Fruit fly (Drosophila melanogaster) whole organism, embryonic: ENCODE measurements around the gene Ir68b.

Experiments used
- Awh ChIP-seq: fragments of 200-800 bp; sonication (Bioruptor generic); IDR thresholded peaks from 2 replicates; pipeline ENCODE4, ENCODE4 v1.3.6; 2022; ENCODE audit warnings: missing biosample characterization, missing genetic modification characterization
- B-H1 ChIP-seq: fragments of 200-800 bp; sonication (Bioruptor generic); IDR thresholded peaks from 3 replicates; pipeline ENCODE4 v1.3.6; 2022; ENCODE audit warnings: missing biosample characterization, missing genetic modification characterization
- Blimp-1 ChIP-seq: fragments of 200-800 bp; sonication (Bioruptor generic); optimal IDR thresholded peaks from 3 replicates; lab custom pipeline; 2018; ENCODE audit warnings: missing biosample characterization, missing genetic modification characterization, mild to moderate bottlenecking, moderate library complexity, missing genetic modification reagents
- CG10565 ChIP-seq: fragments of 200-800 bp; sonication (Bioruptor generic); optimal IDR thresholded peaks from 3 replicates; lab custom pipeline; 2016; ENCODE audit warnings: missing biosample characterization, mild to moderate bottlenecking, missing genetic modification characterization
- CG10959 ChIP-seq: fragments of 200-800 bp; sonication (Bioruptor generic); IDR thresholded peaks from 2 replicates; pipeline ENCODE4 v1.3.6; 2022; ENCODE audit warnings: missing biosample characterization, missing genetic modification characterization
- CG11247 ChIP-seq: fragments of 200-800 bp; sonication (Bioruptor generic); IDR thresholded peaks from 2 replicates; pipeline ENCODE4 v1.3.6; 2022; ENCODE audit warnings: missing biosample characterization, missing genetic modification characterization
- CG11456 ChIP-seq: fragments of 200-800 bp; sonication (Bioruptor generic); IDR thresholded peaks from 3 replicates; pipeline ENCODE4 v1.3.6; 2022; ENCODE audit warnings: missing biosample characterization, missing genetic modification characterization
- CG11723 ChIP-seq: fragments of 200-800 bp; sonication (Bioruptor generic); optimal IDR thresholded peaks from 2 replicates; lab custom pipeline; 2017; ENCODE audit warnings: missing biosample characterization, mild to moderate bottlenecking, missing genetic modification characterization
- CG12659 ChIP-seq: fragments of 200-800 bp; sonication (Bioruptor generic); optimal IDR thresholded peaks from 3 replicates; lab custom pipeline; 2017; ENCODE audit warnings: mild to moderate bottlenecking, missing biosample characterization, missing genetic modification reagents, missing genetic modification characterization
- CG13287 ChIP-seq: fragments of 200-800 bp; sonication (Bioruptor generic); IDR thresholded peaks from 2 replicates; pipeline ENCODE4 v1.3.6; 2022; ENCODE audit warnings: missing biosample characterization, missing genetic modification characterization; ENCODE audit not compliant: partially characterized antibody
- CG15479 ChIP-seq: fragments of 200-800 bp; sonication (Bioruptor generic); optimal IDR thresholded peaks from 3 replicates; lab custom pipeline; 2019; ENCODE audit warnings: missing biosample characterization, mild to moderate bottlenecking, missing genetic modification characterization, moderate library complexity
- CG17612 ChIP-seq: fragments of 200-800 bp; sonication (Bioruptor generic); IDR thresholded peaks from 2 replicates; pipeline ENCODE4 v1.3.6; 2022; ENCODE audit warnings: missing biosample characterization, missing genetic modification characterization
- CG18599 ChIP-seq: fragments of 200-800 bp; sonication (Bioruptor generic); optimal IDR thresholded peaks from 3 replicates; lab custom pipeline; 2017; ENCODE audit warnings: missing biosample characterization, missing genetic modification characterization, mild to moderate bottlenecking, moderate library complexity, missing genetic modification reagents
- CG2129 ChIP-seq: fragments of 200-800 bp; sonication (Bioruptor generic); IDR thresholded peaks from 2 replicates; pipeline ENCODE4 v1.3.6; 2022; ENCODE audit warnings: missing biosample characterization, missing genetic modification characterization; ENCODE audit not compliant: partially characterized antibody
- CG2889 ChIP-seq: fragments of 200-800 bp; sonication (Bioruptor generic); IDR thresholded peaks from 3 replicates; pipeline ENCODE4 v1.3.6; 2022; ENCODE audit warnings: missing biosample characterization, missing genetic modification characterization
- CG32532 ChIP-seq: fragments of 200-800 bp; sonication (Bioruptor generic); IDR thresholded peaks from 2 replicates; pipeline ENCODE4 v1.3.6; 2022; ENCODE audit warnings: missing biosample characterization, missing genetic modification characterization
- CG34224 ChIP-seq: fragments of 200-800 bp; sonication (Bioruptor generic); IDR thresholded peaks from 3 replicates; pipeline ENCODE4 v1.3.6; 2022; ENCODE audit warnings: missing biosample characterization, missing genetic modification characterization; ENCODE audit not compliant: partially characterized antibody
- CG3726 ChIP-seq: fragments of 200-800 bp; sonication (Bioruptor generic); IDR thresholded peaks from 3 replicates; pipeline ENCODE4, ENCODE4 v1.3.6; 2022; ENCODE audit warnings: missing biosample characterization, missing genetic modification characterization
- CG3995 ChIP-seq: fragments of 200-800 bp; sonication (Bioruptor generic); optimal IDR thresholded peaks from 3 replicates; lab custom pipeline; 2016; ENCODE audit warnings: missing biosample characterization, missing genetic modification characterization
- CG7556 ChIP-seq: fragments of 200-800 bp; sonication (Bioruptor generic); optimal IDR thresholded peaks from 2 replicates; lab custom pipeline; 2017; ENCODE audit warnings: missing biosample characterization, mild to moderate bottlenecking, missing genetic modification characterization
- CG9797 ChIP-seq: fragments of 200-800 bp; sonication (Bioruptor generic); optimal IDR thresholded peaks from 3 replicates; lab custom pipeline; 2018; ENCODE audit warnings: missing biosample characterization, mild to moderate bottlenecking, missing genetic modification characterization
- Dfd ChIP-seq, 2 experiments: fragments of >200 bp; optimal IDR thresholded peaks; 2 replicates each; lab custom pipeline; 2017; ENCODE audit warnings: missing biosample characterization in 2 of 2, missing genetic modification characterization in 2 of 2
- Drgx ChIP-seq: fragments of 200-800 bp; sonication (Bioruptor generic); IDR thresholded peaks from 2 replicates; pipeline ENCODE4 v1.3.6; 2022; ENCODE audit warnings: missing biosample characterization, missing genetic modification characterization
- HLH3B ChIP-seq: fragments of 200-800 bp; sonication (Bioruptor generic); IDR thresholded peaks from 2 replicates; pipeline ENCODE4 v1.3.6; 2022; ENCODE audit warnings: missing biosample characterization, missing genetic modification characterization
- HLH54F ChIP-seq: fragments of 200-800 bp; sonication (Bioruptor generic); optimal IDR thresholded peaks from 3 replicates; lab custom pipeline; 2016; ENCODE audit warnings: missing biosample characterization, missing genetic modification characterization
- HLHmδ ChIP-seq: fragments of 200-800 bp; sonication (Bioruptor generic); optimal IDR thresholded peaks from 2 replicates; lab custom pipeline; 2018; ENCODE audit warnings: missing biosample characterization, mild to moderate bottlenecking, missing genetic modification characterization, moderate library complexity
- HmgD ChIP-seq: fragments of 200-800 bp; sonication (Bioruptor generic); optimal IDR thresholded peaks from 3 replicates; lab custom pipeline; 2016; ENCODE audit warnings: missing biosample characterization, missing genetic modification characterization
- Lhr ChIP-seq: fragments of 200-800 bp; sonication (Bioruptor generic); optimal IDR thresholded peaks from 3 replicates; lab custom pipeline; 2017; ENCODE audit warnings: mild to moderate bottlenecking, missing biosample characterization, missing genetic modification reagents, missing genetic modification characterization
- MBD-R2 ChIP-seq: fragments of 200-800 bp; sonication (Bioruptor generic); IDR thresholded peaks from 2 replicates; pipeline ENCODE4 v1.3.6; 2022; ENCODE audit warnings: missing biosample characterization, missing genetic modification characterization
- Max ChIP-seq: fragments of 200-800 bp; sonication (Bioruptor generic); optimal IDR thresholded peaks from 2 replicates; lab custom pipeline; 2016; ENCODE audit warnings: missing biosample characterization, mild to moderate bottlenecking, missing genetic modification characterization
- NC2β ChIP-seq: fragments of 200-800 bp; sonication (Bioruptor generic); optimal IDR thresholded peaks from 2 replicates; lab custom pipeline; 2016; ENCODE audit warnings: missing biosample characterization, missing genetic modification characterization
- Sin3A ChIP-seq: fragments of >200 bp; optimal IDR thresholded peaks from 2 replicates; lab custom pipeline; 2018
- Usf ChIP-seq: fragments of 200-800 bp; sonication (Bioruptor generic); optimal IDR thresholded peaks from 2 replicates; lab custom pipeline; 2017; ENCODE audit warnings: missing genotype, missing biosample characterization, missing genetic modification characterization
- Vsx1 ChIP-seq: fragments of 200-800 bp; sonication (Bioruptor generic); optimal IDR thresholded peaks from 2 replicates; lab custom pipeline; 2017; ENCODE audit warnings: missing biosample characterization, mild to moderate bottlenecking, missing genetic modification characterization, missing genetic modification reagents
- bigmax ChIP-seq: fragments of 200-800 bp; sonication (Bioruptor generic); optimal IDR thresholded peaks from 2 replicates; lab custom pipeline; 2018; ENCODE audit warnings: missing biosample characterization, mild to moderate bottlenecking, missing genetic modification characterization
- en ChIP-seq: fragments of 200-800 bp; sonication (Bioruptor generic); optimal IDR thresholded peaks from 2 replicates; lab custom pipeline; 2016; ENCODE audit warnings: missing biosample characterization, missing genetic modification characterization
- eve ChIP-seq, 2 experiments: fragments of >200 bp; optimal IDR thresholded peaks; 2 replicates each; lab custom pipeline; 2017; ENCODE audit warnings: missing biosample characterization in 2 of 2, missing genetic modification characterization in 2 of 2
- her ChIP-seq: fragments of 200-800 bp; sonication (Bioruptor generic); optimal IDR thresholded peaks from 2 replicates; lab custom pipeline; 2016; ENCODE audit warnings: missing biosample characterization, missing genetic modification characterization
- oc ChIP-seq: fragments of 200-800 bp; sonication (Bioruptor generic); optimal IDR thresholded peaks from 2 replicates; lab custom pipeline; 2018; ENCODE audit warnings: missing biosample characterization, mild to moderate bottlenecking, missing genetic modification characterization, moderate library complexity
- phol ChIP-seq: fragments of 200-800 bp; sonication (Bioruptor generic); optimal IDR thresholded peaks from 3 replicates; lab custom pipeline; 2018; ENCODE audit warnings: missing biosample characterization, mild to moderate bottlenecking, missing genetic modification characterization, moderate library complexity
- prd ChIP-seq, 3 experiments: fragments of >200 bp in 2 of 3; fragments of 200-800 bp in 1 of 3; sonication (Bioruptor generic) in 1 of 3; optimal IDR thresholded peaks in 2 of 3; IDR thresholded peaks in 1 of 3; 2 replicates in 2 of 3; 3 replicates in 1 of 3; pipeline versions ENCODE4 v1.3.6 to Lab custom; 2017 to 2022; ENCODE audit warnings: missing biosample characterization in 1 of 3, missing genetic modification characterization in 1 of 3
- repo ChIP-seq: fragments of 200-800 bp; sonication (Bioruptor generic); optimal IDR thresholded peaks from 2 replicates; lab custom pipeline; 2016; ENCODE audit warnings: missing biosample characterization, missing genetic modification characterization
- seq ChIP-seq: fragments of 200-800 bp; sonication (Bioruptor generic); IDR thresholded peaks from 2 replicates; pipeline ENCODE4 v1.3.6; 2022; ENCODE audit warnings: missing biosample characterization, missing genetic modification characterization
- shn ChIP-seq: fragments of 200-800 bp; sonication (Bioruptor generic); optimal IDR thresholded peaks from 3 replicates; lab custom pipeline; 2016; ENCODE audit warnings: missing biosample characterization, missing genetic modification characterization
- sr ChIP-seq: fragments of 200-800 bp; sonication (Bioruptor generic); IDR thresholded peaks from 3 replicates; pipeline ENCODE4 v1.3.6; 2022; ENCODE audit warnings: missing biosample characterization, missing genetic modification characterization
- stwl ChIP-seq: fragments of 200-800 bp; sonication (Bioruptor generic); optimal IDR thresholded peaks from 3 replicates; lab custom pipeline; 2018; ENCODE audit warnings: missing biosample characterization, mild to moderate bottlenecking, missing genetic modification characterization, moderate library complexity
- trem ChIP-seq: fragments of 200-800 bp; optimal IDR thresholded peaks from 3 replicates; lab custom pipeline; 2019; ENCODE audit warnings: missing biosample characterization, mild to moderate bottlenecking, missing genetic modification characterization, moderate library complexity
- twi ChIP-seq: fragments of 200-800 bp; optimal IDR thresholded peaks from 2 replicates; lab custom pipeline; 2019; ENCODE audit warnings: missing biosample characterization, mild to moderate bottlenecking, missing genetic modification characterization, moderate library complexity
- wdn ChIP-seq: fragments of 200-800 bp; sonication (Bioruptor generic); IDR thresholded peaks from 2 replicates; pipeline ENCODE4 v1.3.6; 2022; ENCODE audit warnings: missing biosample characterization, missing genetic modification characterization
- yki ChIP-seq: fragments of >200 bp; optimal IDR thresholded peaks from 3 replicates; lab custom pipeline; 2018

Gene Ir68b

DNA sequence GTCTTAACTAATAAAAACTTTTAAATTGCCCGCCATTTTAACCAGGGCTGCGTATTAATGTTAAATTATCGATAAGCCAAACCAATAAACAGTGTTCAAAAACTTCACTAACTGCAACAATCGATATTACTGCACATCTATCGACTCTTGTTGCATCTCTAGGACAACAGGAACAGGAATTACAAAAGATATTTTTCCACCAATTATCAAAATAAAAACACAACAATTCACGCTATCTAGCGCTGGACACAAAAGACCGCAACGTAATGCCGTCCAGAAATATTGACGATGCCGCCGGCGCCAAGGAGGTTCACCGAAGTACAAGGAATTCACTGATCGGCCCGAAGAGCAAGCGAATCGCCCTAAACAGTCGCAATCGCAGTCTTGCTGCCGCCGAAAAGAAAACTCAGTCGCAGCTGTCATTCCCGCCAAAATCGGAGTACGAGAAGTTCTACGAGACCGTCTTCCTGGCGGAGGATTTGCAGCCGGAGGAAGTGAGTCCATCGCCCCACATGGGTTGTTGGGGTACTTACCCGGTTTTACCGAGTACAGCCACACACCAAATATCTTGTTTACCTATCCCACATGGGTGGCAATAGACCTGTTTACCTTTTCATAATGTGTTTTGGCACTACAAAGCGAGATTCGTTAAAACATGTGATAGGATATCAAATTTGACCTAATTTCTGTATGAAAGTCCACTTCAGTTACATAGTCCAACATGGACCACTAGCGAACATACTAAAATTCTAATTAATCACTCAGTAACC is 11.0 kb downstream of the Ir68b start, which contains the start of gene vers (continued):
- TF ChIP-seq oc (tag; lab: Kevin White, UChicago) = no peak
- peak; percentile 38 for TF ChIP-seq phol (tag; lab: Kevin White, UChicago)
- TF ChIP-seq NC2β (GFP tag; lab: Kevin White, UChicago) = no peak
- no peak for TF ChIP-seq Vsx1 (GFP tag; lab: Kevin White, UChicago)
- peak; percentile 85 for TF ChIP-seq CG3995 (GFP tag; lab: Kevin White, UChicago)
- no peak for TF ChIP-seq B-H1 (GFP tag; lab: Robert Waterston, UW)
- no peak for TF ChIP-seq CG18599 (GFP tag; lab: Kevin White, UChicago)
- no peak for TF ChIP-seq Blimp-1 (GFP tag; lab: Kevin White, UChicago)
- peak; percentile 56 for TF ChIP-seq Max (GFP tag; lab: Kevin White, UChicago)
- no peak for TF ChIP-seq bigmax (GFP tag; lab: Kevin White, UChicago)
- TF ChIP-seq CG12659 (GFP tag; lab: Kevin White, UChicago) = peak; percentile 50
- TF ChIP-seq CG7556 (GFP tag; lab: Kevin White, UChicago) = no peak
- TF ChIP-seq yki (lab: Kevin White, UChicago) = no peak
- TF ChIP-seq CG10565 (GFP tag; lab: Kevin White, UChicago) = no peak
- TF ChIP-seq prd (optimal IDR thresholded peaks at IDR 0.05; lab: Kevin White, UChicago) = no peak
- TF ChIP-seq prd (GFP tag; IDR thresholded peaks at IDR 0.05; lab: Robert Waterston, UW) = no peak
- TF ChIP-seq her (GFP tag; lab: Kevin White, UChicago) = peak; percentile 0
- no peak for TF ChIP-seq CG17612 (GFP tag; lab: Robert Waterston, UW)
- TF ChIP-seq CG13287 (GFP tag; lab: Robert Waterston, UW) = peak; percentile 98
- peak; percentile 73 for TF ChIP-seq MBD-R2
- peak; percentile 94 for TF ChIP-seq CG34224 (GFP tag; lab: Robert Waterston, UW)
- no peak for TF ChIP-seq sr (GFP tag; lab: Robert Waterston, UW)
- TF ChIP-seq CG11456 (GFP tag; lab: Robert Waterston, UW) = no peak
- peak; percentile 13 for TF ChIP-seq Sin3A (lab: Kevin White, UChicago)
- TF ChIP-seq shn (GFP tag; lab: Kevin White, UChicago) = no peak
- TF ChIP-seq CG9797 (GFP tag; lab: Kevin White, UChicago) = no peak
- no peak for TF ChIP-seq twi
- no peak for TF ChIP-seq Lhr (GFP tag; lab: Kevin White, UChicago)
- 0 out of 2 replicates have a peak, but pooled peaks have one; percentile 36 for TF ChIP-seq CG11247 (GFP tag; lab: Robert Waterston, UW)
- no peak for TF ChIP-seq Usf (GFP tag; lab: Kevin White, UChicago)
- no peak for TF ChIP-seq eve (GFP tag; optimal IDR thresholded peaks at IDR 0.05; lab: Kevin White, UChicago)
- TF ChIP-seq en (GFP tag; lab: Kevin White, UChicago) = no peak
- TF ChIP-seq CG32532 = peak; percentile 19; the same call in 1 of the 2 replicates
- no peak for TF ChIP-seq CG10959 (GFP tag; lab: Robert Waterston, UW)
- TF ChIP-seq HLH54F (GFP tag; lab: Kevin White, UChicago) = peak; percentile 25
- TF ChIP-seq wdn = no peak
- TF ChIP-seq CG11723 (GFP tag; lab: Kevin White, UChicago) = no peak
- peak; percentile 30; the same call in 1 of the 2 replicates for TF ChIP-seq Awh (GFP tag; lab: Robert Waterston, UW)
- TF ChIP-seq HLH3B (GFP tag; lab: Robert Waterston, UW) = no peak
- TF ChIP-seq CG2129 (GFP tag; lab: Robert Waterston, UW) = peak; percentile 89
- TF ChIP-seq CG3726 (GFP tag; lab: Robert Waterston, UW) = no peak
- TF ChIP-seq HmgD = peak; percentile 3
- no peak for TF ChIP-seq CG15479
- TF ChIP-seq Dfd (GFP tag; optimal IDR thresholded peaks at IDR 0.05; lab: Kevin White, UChicago) = no peak
- TF ChIP-seq seq (GFP tag; lab: Robert Waterston, UW) = no peak; the same call in 1 of the 2 replicates
- no peak for TF ChIP-seq HLHmδ (GFP tag; lab: Kevin White, UChicago)
- TF ChIP-seq repo (GFP tag; lab: Kevin White, UChicago) = no peak
- TF ChIP-seq trem (tag; lab: Kevin White, UChicago) = peak; percentile 69
- no peak for TF ChIP-seq CG2889
- peak; percentile 96 for TF ChIP-seq stwl (tag; lab: Kevin White, UChicago)
- no peak for TF ChIP-seq Drgx (GFP tag; lab: Robert Waterston, UW)
